In genomic region chrX:1465707-1466504, dm6 we compare ENCODE assay signal across 1 fruit fly cellular context.
TF ChIP-seq lines count a peak whose summit lies in the region.

TSS of gene O-fut2 (minus strand) at chrX:1465996.
TSS of gene CG14777 (plus strand) at chrX:1466134.

TF ChIP-seq in whole organism, embryonic, 481 proteins besides CTCF, POLR2A, EP300 and RAD21 (continued from another document):
- TF ChIP-seq CG6854 (GFP tag; optimal IDR thresholded peaks at IDR 0.05; lab: Kevin White, UChicago) (no peak), tgo (GFP tag; IDR thresholded peaks at IDR 0.05; lab: Robert Waterston, UW) (0 out of 3 replicates have a peak, but pooled peaks have one; percentile 16), CG12391 (tag; optimal IDR thresholded peaks at IDR 0.05; lab: Kevin White, UChicago) (no peak), Oaz (GFP tag; IDR thresholded peaks at IDR 0.05; lab: Robert Waterston, UW) (0 out of 2 replicates have a peak, but pooled peaks have one; percentile 15), Hr78 (GFP tag; optimal IDR thresholded peaks at IDR 0.05; lab: Kevin White, UChicago) (no peak), Hr39 (optimal IDR thresholded peaks at IDR 0.05; lab: Kevin White, UChicago) (no peak), CG12071 (GFP tag; optimal IDR thresholded peaks at IDR 0.05; lab: Kevin White, UChicago) (no peak), yki (optimal IDR thresholded peaks at IDR 0.05; lab: Kevin White, UChicago) (no peak), CG11093 (GFP tag; IDR thresholded peaks at IDR 0.05; lab: Robert Waterston, UW) (no peak), vfl (GFP tag; optimal IDR thresholded peaks at IDR 0.05; lab: Kevin White, UChicago) (no peak), Gug (GFP tag; IDR thresholded peaks at IDR 0.05; lab: Robert Waterston, UW) (peak; percentile 10; the same call in 1 of the 4 replicates), lilli (GFP tag; optimal IDR thresholded peaks at IDR 0.05; lab: Kevin White, UChicago) (no peak), Drgx (GFP tag; IDR thresholded peaks at IDR 0.05; lab: Robert Waterston, UW) (peak; percentile 54; the same call in 1 of the 2 replicates)
